Fruit fly (Drosophila melanogaster) whole organism, adult: ENCODE measurements around the gene CG44521.

Source experiments
- CG12768 ChIP-seq: fragments of 200-800 bp; sonication (Bioruptor generic); optimal IDR thresholded peaks from 2 replicates; lab custom pipeline; 2017; ENCODE audit warnings: missing biosample characterization, missing genetic modification characterization, mild to moderate bottlenecking, moderate library complexity, missing genetic modification reagents
- CG14711 ChIP-seq: fragments of 200-800 bp; sonication (Bioruptor generic); optimal IDR thresholded peaks from 2 replicates; lab custom pipeline; 2018; ENCODE audit warnings: missing biosample characterization, mild to moderate bottlenecking, missing genetic modification characterization, moderate library complexity
- CG1620 ChIP-seq: fragments of 200-800 bp; sonication (Bioruptor generic); optimal IDR thresholded peaks from 2 replicates; lab custom pipeline; 2016; ENCODE audit warnings: missing biosample characterization, missing genetic modification characterization
- CG33017 ChIP-seq: fragments of 200-800 bp; sonication (Bioruptor generic); optimal IDR thresholded peaks from 2 replicates; lab custom pipeline; 2018; ENCODE audit warnings: missing biosample characterization, mild to moderate bottlenecking, missing genetic modification characterization, moderate library complexity
- CG7045 ChIP-seq: fragments of 200-800 bp; sonication (Bioruptor generic); optimal IDR thresholded peaks from 2 replicates; lab custom pipeline; 2017; ENCODE audit warnings: missing biosample characterization, mild to moderate bottlenecking, missing genetic modification characterization
- CG7101 ChIP-seq: fragments of 200-800 bp; sonication (Bioruptor generic); optimal IDR thresholded peaks from 2 replicates; lab custom pipeline; 2018; ENCODE audit warnings: missing biosample characterization, mild to moderate bottlenecking, missing genetic modification characterization, moderate library complexity
- Clk ChIP-seq: fragments of 200-800 bp; sonication (Bioruptor generic); optimal IDR thresholded peaks from 2 replicates; lab custom pipeline; 2017; ENCODE audit warnings: missing biosample characterization, missing genetic modification characterization
- Crg-1 ChIP-seq: fragments of 200-800 bp; sonication (Bioruptor generic); optimal IDR thresholded peaks from 2 replicates; lab custom pipeline; 2016; ENCODE audit warnings: missing biosample characterization, missing genetic modification characterization
- Mnt ChIP-seq: fragments of 200-800 bp; sonication (Bioruptor generic); optimal IDR thresholded peaks from 2 replicates; lab custom pipeline; 2016; ENCODE audit warnings: missing biosample characterization, mild to moderate bottlenecking, missing genetic modification characterization
- bab1 ChIP-seq: fragments of 200-800 bp; sonication (Bioruptor generic); optimal IDR thresholded peaks from 3 replicates; lab custom pipeline; 2019; ENCODE audit warnings: missing biosample characterization, mild to moderate bottlenecking, missing genetic modification characterization, moderate library complexity
- cic ChIP-seq: fragments of 200-800 bp; sonication (Bioruptor generic); optimal IDR thresholded peaks from 2 replicates; lab custom pipeline; 2017; ENCODE audit warnings: missing biosample characterization, mild to moderate bottlenecking, missing genetic modification characterization, moderate library complexity
- cnc ChIP-seq, 2 experiments: fragments of >200 bp; optimal IDR thresholded peaks; 2 replicates each; lab custom pipeline; 2017
- kay ChIP-seq: fragments of 200-800 bp; sonication (Bioruptor generic); peaks from one replicate; lab custom pipeline; 2016; ENCODE audit warnings: missing biosample characterization, missing genetic modification characterization, borderline replicate concordance
- tj ChIP-seq: fragments of 200-800 bp; sonication (Bioruptor generic); optimal IDR thresholded peaks from 3 replicates; lab custom pipeline; 2017; ENCODE audit warnings: missing biosample characterization, mild to moderate bottlenecking, missing genetic modification characterization, moderate library complexity

CG44521 gene

DNA sequence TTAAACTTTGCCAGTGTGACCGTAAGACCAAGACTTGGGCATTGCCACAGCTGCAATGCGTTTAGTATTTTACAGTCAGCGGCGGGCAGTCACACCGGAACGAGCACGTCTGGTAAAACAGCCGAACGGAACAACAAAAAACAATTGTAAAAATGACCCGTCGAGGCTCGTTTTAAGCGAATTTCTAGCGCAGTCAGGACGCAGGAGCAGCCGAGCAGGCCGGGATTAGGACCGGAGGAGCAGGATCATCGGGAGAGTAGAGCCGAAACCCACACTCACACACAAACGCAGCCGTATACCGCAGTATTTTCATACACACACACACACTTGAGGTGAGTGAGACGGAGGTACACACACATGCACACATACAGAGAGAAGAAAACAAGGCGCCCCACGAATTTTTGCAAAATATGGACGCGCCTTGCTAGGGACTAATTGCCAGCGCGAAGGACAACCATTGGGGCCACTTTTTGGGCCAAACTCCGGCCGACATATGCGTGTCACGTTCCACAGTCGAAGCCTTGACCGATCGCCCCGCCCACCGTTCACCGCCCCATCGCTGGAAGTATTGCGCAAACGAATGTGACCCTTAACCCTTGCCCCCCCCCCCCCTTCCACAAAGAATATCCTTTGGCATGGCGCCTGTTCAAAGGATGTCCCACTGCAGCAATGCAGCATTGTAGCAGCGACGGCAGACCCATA lies 39.9 kb downstream of the CG44521 start, which contains the start of gene Usp47:
Gene Usp47 (plus strand): TSS at position 71 of the 702 bp plus-strand sequence.
- TF ChIP-seq tj = no peak
- peak; percentile 56 for TF ChIP-seq Mnt (GFP tag; lab: Kevin White, UChicago)
- peak; percentile 18 for TF ChIP-seq CG1620 (GFP tag; lab: Kevin White, UChicago)
- peak; percentile 23 for TF ChIP-seq bab1 (GFP tag; lab: Kevin White, UChicago)

- TF ChIP-seq bab1 (GFP tag; lab: Kevin White, UChicago) = no peak
- no peak for TF ChIP-seq Clk (GFP tag; lab: Kevin White, UChicago)
- TF ChIP-seq CG12768 = peak; percentile 29
- peak; percentile 26 for TF ChIP-seq Mnt (GFP tag; lab: Kevin White, UChicago)
- TF ChIP-seq CG14711 = no peak
- TF ChIP-seq Crg-1 (GFP tag; lab: Kevin White, UChicago) = no peak
- no peak for TF ChIP-seq CG33017 (tag; lab: Kevin White, UChicago)
- no peak for TF ChIP-seq CG7101 (tag; lab: Kevin White, UChicago)
- TF ChIP-seq cnc (optimal IDR thresholded peaks at IDR 0.05; lab: Kevin White, UChicago) = no peak
- TF ChIP-seq kay (GFP tag; lab: Kevin White, UChicago) = no peak
- TF ChIP-seq cic (GFP tag; lab: Kevin White, UChicago) = peak; percentile 98
- TF ChIP-seq CG7045 = peak; percentile 3
These were observed 40.7 kb downstream of the CG44521 start for dm6 chr3L:5753605-5754365.
